Worm (Caenorhabditis elegans) whole organism, L3 larva: Measurements from ENCODE around the gene C03G6.6.
"Not testable (repeated sequence)": the region's sequence is repeated elsewhere in the genome, so short reads cannot be mapped to it uniquely, and the experiment has no call there.

Experiments used
- aly-2 ChIP-seq: fragments of 150-350 bp; optimal IDR thresholded peaks from 2 replicates; lab custom pipeline; 2014; ENCODE audit warnings: missing biosample characterization, missing genetic modification characterization
- ama-1 ChIP-seq: fragments of 150-350 bp; optimal IDR thresholded peaks from 2 replicates; lab custom pipeline; 2018
- ceh-28 ChIP-seq: fragments of 150-350 bp; optimal IDR thresholded peaks from 2 replicates; lab custom pipeline; 2014; ENCODE audit warnings: missing biosample characterization, missing genetic modification reagents, missing genetic modification characterization
- ceh-82 ChIP-seq: fragments of 150-350 bp; optimal IDR thresholded peaks from 2 replicates; lab custom pipeline; 2014; ENCODE audit warnings: missing biosample characterization, missing genetic modification characterization
- daf-12 ChIP-seq: fragments of 150-350 bp; optimal IDR thresholded peaks from 2 replicates; lab custom pipeline; 2014; ENCODE audit warnings: missing biosample characterization, missing genetic modification reagents, missing genetic modification characterization
- elt-2 ChIP-seq: sonication (generic microtip); optimal IDR thresholded peaks from 2 replicates; lab custom pipeline; 2016; ENCODE audit warnings: missing genetic modification reagents, mild to moderate bottlenecking, missing genetic modification characterization, missing compliant biosample characterization
- elt-3 ChIP-seq, 3 experiments: fragments of 150-350 bp in 1 of 3; sonication (generic microtip) in 2 of 3; optimal IDR thresholded peaks; 2 replicates in 2 of 3; 4 replicates in 1 of 3; lab custom pipeline; 2014 to 2017; ENCODE audit warnings: missing biosample characterization in 3 of 3, missing genetic modification characterization in 3 of 3
- eor-1 ChIP-seq, 2 experiments: fragments of 150-350 bp; optimal IDR thresholded peaks; 2 replicates each; lab custom pipeline; 2014 to 2018; ENCODE audit warnings: missing biosample characterization in 2 of 2, missing genetic modification characterization in 2 of 2
- fkh-10 ChIP-seq: sonication (generic microtip); optimal IDR thresholded peaks from 2 replicates; lab custom pipeline; 2017; ENCODE audit warnings: missing biosample characterization, missing genetic modification reagents, missing genetic modification characterization
- fkh-2 ChIP-seq: fragments of 150-350 bp; optimal IDR thresholded peaks from 2 replicates; lab custom pipeline; 2014; ENCODE audit warnings: missing biosample characterization, missing genetic modification reagents, missing genetic modification characterization
- fos-1 ChIP-seq: fragments of 150-350 bp; optimal IDR thresholded peaks from 2 replicates; lab custom pipeline; 2014; ENCODE audit warnings: missing biosample characterization, missing genetic modification characterization
- lin-15B ChIP-seq: fragments of 150-350 bp; optimal IDR thresholded peaks from 2 replicates; lab custom pipeline; 2014; ENCODE audit warnings: missing biosample characterization, missing genetic modification characterization
- lin-39 ChIP-seq: fragments of 150-350 bp; optimal IDR thresholded peaks from 2 replicates; lab custom pipeline; 2018; ENCODE audit warnings: missing biosample characterization, missing genetic modification reagents, missing genetic modification characterization
- mdl-1 ChIP-seq: fragments of 150-350 bp; optimal IDR thresholded peaks from 2 replicates; lab custom pipeline; 2014; ENCODE audit warnings: missing biosample characterization, missing genetic modification characterization
- mml-1 ChIP-seq: fragments of 150-350 bp; sonication (generic microtip); optimal IDR thresholded peaks from 3 replicates; lab custom pipeline; 2014; ENCODE audit warnings: missing biosample characterization, missing genetic modification characterization
- nhr-11 ChIP-seq: fragments of 150-350 bp; optimal IDR thresholded peaks from 2 replicates; lab custom pipeline; 2014; ENCODE audit warnings: missing biosample characterization, missing genetic modification characterization
- nhr-23 ChIP-seq: fragments of 150-350 bp; optimal IDR thresholded peaks from 2 replicates; lab custom pipeline; 2014; ENCODE audit warnings: missing biosample characterization, missing genetic modification reagents, missing genetic modification characterization
- nhr-237 ChIP-seq: fragments of 150-350 bp; optimal IDR thresholded peaks from 2 replicates; lab custom pipeline; 2014; ENCODE audit warnings: missing biosample characterization, missing genetic modification characterization
- nhr-25 ChIP-seq: sonication (generic microtip); optimal IDR thresholded peaks from 2 replicates; lab custom pipeline; 2017; ENCODE audit warnings: missing biosample characterization, missing genetic modification characterization
- nhr-28 ChIP-seq: fragments of 150-350 bp; optimal IDR thresholded peaks from 2 replicates; lab custom pipeline; 2014; ENCODE audit warnings: missing biosample characterization, missing genetic modification characterization
- nhr-43 ChIP-seq: sonication (generic microtip); optimal IDR thresholded peaks from 2 replicates; lab custom pipeline; 2016; ENCODE audit warnings: mild to moderate bottlenecking, missing genetic modification characterization, missing compliant biosample characterization; ENCODE audit not compliant: poor library complexity, severe bottlenecking
- nhr-77 ChIP-seq: fragments of 150-350 bp; optimal IDR thresholded peaks from 2 replicates; lab custom pipeline; 2014; ENCODE audit warnings: missing biosample characterization, missing genetic modification characterization
- pha-4 ChIP-seq: fragments of 150-350 bp; optimal IDR thresholded peaks from 2 replicates; lab custom pipeline; 2014; ENCODE audit warnings: missing biosample characterization, missing genetic modification reagents, missing genetic modification characterization
- pqm-1 ChIP-seq: fragments of 150-350 bp; optimal IDR thresholded peaks from 2 replicates; lab custom pipeline; 2017; ENCODE audit warnings: missing biosample characterization, missing genetic modification characterization, inconsistent platforms
- sea-2 ChIP-seq: fragments of 150-350 bp; sonication (generic microtip); optimal IDR thresholded peaks from 4 replicates; lab custom pipeline; 2014; ENCODE audit warnings: missing biosample characterization, missing genetic modification reagents, missing genetic modification characterization
- tbx-2 ChIP-seq: sonication (generic microtip); optimal IDR thresholded peaks from 2 replicates; lab custom pipeline; 2016; ENCODE audit warnings: mild to moderate bottlenecking, missing genetic modification characterization, missing compliant biosample characterization
- unc-62 ChIP-seq: fragments of 150-350 bp; sonication (generic microtip); optimal IDR thresholded peaks from 4 replicates; lab custom pipeline; 2014; ENCODE audit warnings: missing biosample characterization, missing genetic modification reagents, missing genetic modification characterization
- zag-1 ChIP-seq: fragments of 150-350 bp; optimal IDR thresholded peaks from 2 replicates; lab custom pipeline; 2014; ENCODE audit warnings: missing biosample characterization, missing genetic modification characterization
- ztf-11 ChIP-seq: fragments of 150-350 bp; optimal IDR thresholded peaks from 2 replicates; lab custom pipeline; 2014; ENCODE audit warnings: missing biosample characterization, missing genetic modification characterization
- ztf-4 ChIP-seq: fragments of 150-350 bp; optimal IDR thresholded peaks from 2 replicates; lab custom pipeline; 2014; ENCODE audit warnings: missing biosample characterization, missing genetic modification characterization

The C03G6.6 gene

DNA sequence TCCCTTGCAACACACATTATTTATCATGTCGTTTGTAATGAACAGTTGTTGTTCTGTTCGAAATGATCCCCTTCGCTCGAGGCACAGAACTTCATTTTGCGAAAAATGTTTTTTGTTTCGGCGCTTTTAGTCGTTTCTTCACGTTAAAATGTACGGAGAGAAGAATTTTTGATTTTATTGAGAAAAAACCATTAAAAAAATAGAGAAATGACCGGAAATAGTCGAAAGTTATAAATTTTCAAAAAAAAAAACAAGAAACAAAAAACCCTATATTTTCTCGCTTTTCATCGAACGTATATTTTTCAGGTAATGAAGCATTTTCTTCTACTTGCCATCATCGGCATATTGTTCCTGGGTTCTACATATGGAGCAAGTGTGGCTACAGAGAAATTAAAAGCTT is 25.0 kb upstream of the C03G6.6 start, which contains the start of gene F10G2.1:
F10G2.1 (plus strand) TSS at position 301 of the 400 bp plus-strand sequence.
- no peak for TF ChIP-seq elt-2 (tag; lab: Kevin White, UChicago)
- TF ChIP-seq ama-1 = no peak
- TF ChIP-seq zag-1 (tag; lab: Kevin White, UChicago) = no peak
- no peak for TF ChIP-seq lin-39 (tag; lab: Kevin White, UChicago)
- no peak for TF ChIP-seq nhr-25
- TF ChIP-seq fos-1 (tag; lab: Kevin White, UChicago) = no peak
- no peak for TF ChIP-seq pqm-1
- no peak for TF ChIP-seq fkh-10 (GFP tag; lab: Kevin White, UChicago)
- TF ChIP-seq mml-1 (tag; lab: Kevin White, UChicago) = no peak
- no peak for TF ChIP-seq nhr-28 (tag; lab: Kevin White, UChicago)
- TF ChIP-seq nhr-237 = no peak
- TF ChIP-seq elt-3 (tag; optimal IDR thresholded peaks at IDR 0.05; lab: Kevin White, UChicago) = no peak
- no peak for TF ChIP-seq sea-2
- TF ChIP-seq ceh-82 (tag; lab: Kevin White, UChicago) = no peak
- no peak for TF ChIP-seq pha-4 (tag; lab: Kevin White, UChicago)
- no peak for TF ChIP-seq ztf-4 (tag; lab: Kevin White, UChicago)
- no peak for TF ChIP-seq nhr-23 (tag; lab: Kevin White, UChicago)
- TF ChIP-seq nhr-11 (tag; lab: Kevin White, UChicago) = no peak

DNA sequence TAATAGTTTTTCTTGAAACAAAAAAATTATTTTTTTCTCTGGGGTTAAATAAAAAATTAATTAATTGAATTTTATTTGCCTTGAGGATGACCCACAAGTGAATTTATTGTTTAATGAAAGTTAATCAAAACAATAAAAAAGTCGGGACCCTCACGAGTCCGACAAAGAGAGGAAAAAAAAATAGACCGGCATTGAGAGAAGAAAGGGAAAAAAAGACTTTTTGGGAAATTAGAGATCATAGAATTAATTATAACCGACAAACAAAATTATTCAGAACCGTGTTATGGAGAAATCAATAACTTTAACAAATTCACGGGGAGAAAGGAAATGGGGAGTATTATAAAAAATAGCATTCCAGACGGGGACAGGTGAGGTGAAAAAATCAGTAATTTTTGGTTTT is 20.0 kb upstream of the C03G6.6 start, which contains the start of gene F10G2.7:
F10G2.7 (minus strand) TSS at position 101 of the 400 bp plus-strand sequence.
- not testable (repeated sequence) for TF ChIP-seq nhr-77, nhr-43, daf-12 (tag; lab: Kevin White, UChicago)
- TF ChIP-seq, all 47 proteins: peak for 0; not testable (repeated sequence) for 47

DNA sequence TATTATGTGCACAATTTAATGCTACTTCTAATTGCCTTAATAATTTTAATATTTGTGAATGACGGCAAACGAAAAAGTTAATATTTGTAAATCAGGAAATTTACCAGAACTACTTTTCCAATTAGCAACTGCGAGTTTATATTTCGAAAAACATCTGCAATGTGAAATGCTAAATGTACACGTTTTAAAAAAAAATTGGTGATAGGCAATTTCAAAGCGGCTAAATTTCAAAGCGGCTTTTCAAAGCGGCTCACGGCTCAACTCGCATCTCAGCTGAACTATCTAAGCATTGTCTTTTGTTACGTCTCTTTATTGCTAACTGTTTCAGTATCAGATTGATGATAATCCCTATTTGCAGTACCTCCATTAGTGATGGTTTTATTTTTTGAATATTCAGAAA is 17.4 kb upstream of the C03G6.6 start, which contains the start of gene srh-187:
srh-187 (minus strand) TSS at position 101 of the 400 bp plus-strand sequence.
- TF ChIP-seq lin-15B (tag; lab: Kevin White, UChicago) = no peak
- TF ChIP-seq nhr-28 (tag; lab: Kevin White, UChicago) = no peak
- TF ChIP-seq nhr-43 (tag; lab: Kevin White, UChicago) = no peak
- no peak for TF ChIP-seq tbx-2 (tag; lab: Kevin White, UChicago)
- no peak for TF ChIP-seq fkh-2 (tag; lab: Kevin White, UChicago)
- no peak for TF ChIP-seq mdl-1 (tag; lab: Kevin White, UChicago)
- TF ChIP-seq eor-1 (tag; optimal IDR thresholded peaks at IDR 0.05; lab: Kevin White, UChicago) = no peak
- TF ChIP-seq nhr-25 = no peak
- no peak for TF ChIP-seq unc-62 (GFP tag; lab: Kevin White, UChicago)
- TF ChIP-seq mml-1 (tag; lab: Kevin White, UChicago) = no peak
- no peak for TF ChIP-seq elt-3 (tag; optimal IDR thresholded peaks at IDR 0.05; lab: Kevin White, UChicago)
- no peak for TF ChIP-seq nhr-23 (tag; lab: Kevin White, UChicago)
- TF ChIP-seq aly-2 = no peak

DNA sequence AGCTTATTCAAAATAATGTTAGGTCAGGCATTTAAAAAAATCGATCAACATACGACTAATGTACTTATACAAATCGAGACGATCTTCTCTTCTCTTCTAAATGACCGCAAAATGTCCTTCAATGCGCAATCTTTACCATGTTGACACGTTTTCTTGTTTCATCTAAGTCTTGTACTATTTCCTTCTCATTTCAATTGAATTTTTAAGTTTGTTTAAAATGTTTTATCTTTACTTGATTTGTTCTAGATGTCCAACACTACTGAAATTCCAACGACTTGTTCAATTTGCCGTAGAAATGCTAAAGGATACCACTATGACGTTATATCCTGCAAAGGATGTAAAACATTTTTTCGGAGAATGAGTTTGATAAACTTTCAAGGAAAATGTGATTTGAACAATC is 15.3 kb upstream of the C03G6.6 start, which contains the start of the genes nhr-263 and nhr-148:
nhr-263 (minus strand) TSS at position 101 of the 400 bp plus-strand sequence.
nhr-148 (plus strand) TSS at position 215 of the 400 bp plus-strand sequence.
- TF ChIP-seq lin-39 (tag; lab: Kevin White, UChicago) (no peak), nhr-25 (peak; percentile 43)

DNA sequence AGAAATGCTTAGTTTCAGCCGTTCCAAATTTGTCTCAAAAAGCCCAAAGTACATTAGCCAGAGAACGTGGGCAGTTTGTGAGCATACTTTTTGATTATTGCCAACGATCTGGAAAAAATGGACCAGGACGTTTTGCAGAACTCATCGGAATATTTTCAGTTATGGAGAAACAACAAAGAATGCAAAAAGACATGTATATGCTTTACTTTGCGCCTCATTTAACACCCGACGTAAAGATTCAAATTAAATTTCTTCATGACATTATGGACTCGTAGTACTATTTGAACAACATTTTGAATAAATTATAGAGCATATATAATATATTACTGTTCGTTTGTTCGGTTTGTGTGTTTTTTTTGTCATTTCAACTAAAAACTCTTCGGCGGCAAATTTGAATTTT is 13.7 kb upstream of the C03G6.6 start, which contains the start of gene srh-244:
srh-244 (plus strand) TSS at position 301 of the 400 bp plus-strand sequence.
- TF ChIP-seq ztf-11 (tag; lab: Kevin White, UChicago) = no peak

DNA sequence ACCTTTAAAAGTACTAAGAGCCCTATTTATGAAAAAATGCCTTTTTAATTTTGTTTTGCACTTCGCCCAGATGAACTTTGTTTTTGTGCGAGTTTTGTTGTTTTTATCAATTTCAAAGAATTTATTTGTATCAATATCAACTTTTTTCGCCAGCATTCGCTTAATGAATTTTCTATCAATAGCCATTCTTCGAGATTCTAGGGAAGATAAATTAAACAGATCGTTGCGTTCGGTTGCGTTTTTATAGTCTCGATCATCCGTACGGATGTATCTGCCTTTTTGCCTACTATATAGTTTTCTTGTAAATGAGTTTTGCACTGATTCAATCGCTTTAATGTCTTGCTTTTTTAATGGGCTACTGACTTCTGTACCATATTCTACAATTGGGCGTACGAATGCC is 11.7 kb upstream of the C03G6.6 start, which contains the start of gene nhr-147:
nhr-147 (plus strand) TSS at position 301 of the 400 bp plus-strand sequence.
- not testable (repeated sequence) for TF ChIP-seq eor-1 (tag; optimal IDR thresholded peaks at IDR 0.05; lab: Kevin White, UChicago); ceh-28 (tag; lab: Kevin White, UChicago); ceh-82 (tag; lab: Kevin White, UChicago)
